Worm (Caenorhabditis elegans) whole organism, early embryonic: Measurements from ENCODE around the gene lea-1.

Source experiments
- B0310.2 ChIP-seq: sonication (generic microtip); optimal IDR thresholded peaks from 2 replicates; lab custom pipeline; 2016; ENCODE audit warnings: mild to moderate bottlenecking, missing genetic modification characterization, missing compliant biosample characterization
- F13C5.2 ChIP-seq: sonication (generic microtip); optimal IDR thresholded peaks from 2 replicates; lab custom pipeline; 2017; ENCODE audit warnings: mild to moderate bottlenecking, missing genetic modification characterization, inconsistent platforms, missing compliant biosample characterization
- aly-1 ChIP-seq: sonication (generic microtip); optimal IDR thresholded peaks from 2 replicates; lab custom pipeline; 2016; ENCODE audit warnings: missing genetic modification characterization, missing compliant biosample characterization
- ama-1 ChIP-seq: fragments of 150-350 bp; optimal IDR thresholded peaks from 2 replicates; lab custom pipeline; 2014
- ceh-36 ChIP-seq: sonication (generic microtip); optimal IDR thresholded peaks from 2 replicates; lab custom pipeline; 2016; ENCODE audit warnings: missing genetic modification characterization, inconsistent platforms, missing compliant biosample characterization
- ets-7 ChIP-seq: sonication (generic microtip); optimal IDR thresholded peaks from 2 replicates; lab custom pipeline; 2016; ENCODE audit warnings: missing genotype, missing genetic modification characterization, missing compliant biosample characterization
- flt-1 ChIP-seq: fragments of 200-800 bp; sonication (Bioruptor generic); IDR thresholded peaks from 2 replicates; pipeline ENCODE4 v1.3.6; 2022; ENCODE audit warnings: missing genetic modification characterization, missing compliant biosample characterization
- hmbx-1 ChIP-seq: sonication (generic microtip); optimal IDR thresholded peaks from 2 replicates; lab custom pipeline; 2016; ENCODE audit warnings: mild to moderate bottlenecking, missing genetic modification characterization, missing compliant biosample characterization
- hmg-4 ChIP-seq: fragments of 200-800 bp; sonication (Bioruptor generic); optimal IDR thresholded peaks from 2 replicates; lab custom pipeline; 2018; ENCODE audit warnings: mild to moderate bottlenecking, missing genetic modification characterization, missing compliant biosample characterization
- pes-1 ChIP-seq: fragments of 200-800 bp; sonication (Bioruptor generic); IDR thresholded peaks from 2 replicates; pipeline ENCODE4 v1.3.6; 2022; ENCODE audit warnings: missing genetic modification reagents, missing genetic modification characterization, missing compliant biosample characterization
- sea-1 ChIP-seq: fragments of 200-800 bp; sonication (Bioruptor generic); conservative IDR thresholded peaks from 2 replicates; pipeline ENCODE4 v1.3.6; 2022; ENCODE audit warnings: missing genetic modification characterization, missing compliant biosample characterization
- tbx-37 ChIP-seq: fragments of 200-800 bp; sonication (Bioruptor generic); conservative IDR thresholded peaks from 2 replicates; pipeline ENCODE4 v1.3.6; 2022; ENCODE audit warnings: missing genetic modification reagents, missing genetic modification characterization, missing compliant biosample characterization
- tra-4 ChIP-seq: sonication (generic microtip); optimal IDR thresholded peaks from 2 replicates; lab custom pipeline; 2017; ENCODE audit warnings: missing genetic modification characterization, missing compliant biosample characterization

- TF ChIP-seq tbx-37 (GFP tag; lab: Robert Waterston, UW) (no peak), ama-1 (lab: Kevin White, UChicago) (no peak), hmg-4 (GFP tag; lab: Kevin White, UChicago) (no peak), tra-4 (no peak), flt-1 (GFP tag; lab: Robert Waterston, UW) (no peak), hmbx-1 (tag; lab: Kevin White, UChicago) (no peak), pes-1 (GFP tag; lab: Robert Waterston, UW) (no peak), F13C5.2 (no peak), aly-1 (tag; lab: Kevin White, UChicago) (no peak), sea-1 (GFP tag; lab: Robert Waterston, UW) (no peak), B0310.2 (tag; lab: Kevin White, UChicago) (no peak), ets-7 (tag; lab: Kevin White, UChicago) (no peak), ceh-36 (no peak)
Measured at ce11 chrV:10075441-10075840, 63.7 kb downstream of the lea-1 start, which contains the start of gene F57A8.7.
